Fruit fly (Drosophila melanogaster): ENCODE data around the gene Zcchc7.

The Zcchc7 gene

dm6 chr3L:16885042-16885441 lies 39.9 kb downstream of the Zcchc7 start:
- TF ChIP-seq CG8478 (optimal IDR thresholded peaks at IDR 0.05): no peak
- no peak for TF ChIP-seq EcR (GFP tag; optimal IDR thresholded peaks at IDR 0.05)
- no peak for TF ChIP-seq psq (optimal IDR thresholded peaks at IDR 0.05)
- TF ChIP-seq Dll (optimal IDR thresholded peaks at IDR 0.05): no peak
- TF ChIP-seq usp (GFP tag; optimal IDR thresholded peaks at IDR 0.05): no peak
- no peak for TF ChIP-seq pan (optimal IDR thresholded peaks at IDR 0.05)

dm6 chr3L:16886179-16886930 lies 41.2 kb downstream of the Zcchc7 start:
- no peak for TF ChIP-seq usp (GFP tag; optimal IDR thresholded peaks at IDR 0.05)
- TF ChIP-seq psq (optimal IDR thresholded peaks at IDR 0.05): no peak
- TF ChIP-seq CG8478 (optimal IDR thresholded peaks at IDR 0.05): no peak
- no peak for TF ChIP-seq EcR (GFP tag; optimal IDR thresholded peaks at IDR 0.05)
- no peak for TF ChIP-seq Dll (optimal IDR thresholded peaks at IDR 0.05)
- no peak for TF ChIP-seq pan (optimal IDR thresholded peaks at IDR 0.05)

- TF ChIP-seq psq (optimal IDR thresholded peaks at IDR 0.05) (no peak), usp (GFP tag; optimal IDR thresholded peaks at IDR 0.05) (no peak), pan (optimal IDR thresholded peaks at IDR 0.05) (no peak), EcR (GFP tag; optimal IDR thresholded peaks at IDR 0.05) (no peak), Dll (optimal IDR thresholded peaks at IDR 0.05) (no peak), CG8478 (optimal IDR thresholded peaks at IDR 0.05) (no peak)
Observed at dm6 chr3L:16887272-16887671, 42.1 kb downstream of the Zcchc7 start.

DNA sequence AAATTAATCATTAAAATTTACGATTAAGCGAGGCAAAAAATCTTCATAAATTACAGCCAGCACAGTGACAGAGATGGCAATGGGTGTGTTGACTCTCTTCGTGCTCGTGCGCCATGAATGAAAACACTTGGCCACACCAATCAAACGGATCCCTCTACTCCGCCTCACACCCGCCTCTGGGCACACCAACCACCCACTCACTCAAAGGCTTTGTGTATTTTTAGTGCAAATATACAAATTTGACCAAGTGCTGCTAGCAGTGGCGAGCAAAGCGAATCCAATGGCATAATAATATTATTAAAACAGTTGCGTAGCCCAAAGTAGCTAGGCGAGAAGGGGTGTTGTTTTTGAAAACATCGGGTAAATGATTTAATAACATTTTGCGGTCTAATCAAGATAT lies 44.4 kb downstream of the Zcchc7 start:
- no peak for TF ChIP-seq CG8478 (optimal IDR thresholded peaks at IDR 0.05)
- no peak for TF ChIP-seq usp (GFP tag; optimal IDR thresholded peaks at IDR 0.05)
- TF ChIP-seq psq (optimal IDR thresholded peaks at IDR 0.05): no peak
- TF ChIP-seq pan (optimal IDR thresholded peaks at IDR 0.05): no peak
- no peak for TF ChIP-seq EcR (GFP tag; optimal IDR thresholded peaks at IDR 0.05)
- no peak for TF ChIP-seq Dll (optimal IDR thresholded peaks at IDR 0.05)

DNA sequence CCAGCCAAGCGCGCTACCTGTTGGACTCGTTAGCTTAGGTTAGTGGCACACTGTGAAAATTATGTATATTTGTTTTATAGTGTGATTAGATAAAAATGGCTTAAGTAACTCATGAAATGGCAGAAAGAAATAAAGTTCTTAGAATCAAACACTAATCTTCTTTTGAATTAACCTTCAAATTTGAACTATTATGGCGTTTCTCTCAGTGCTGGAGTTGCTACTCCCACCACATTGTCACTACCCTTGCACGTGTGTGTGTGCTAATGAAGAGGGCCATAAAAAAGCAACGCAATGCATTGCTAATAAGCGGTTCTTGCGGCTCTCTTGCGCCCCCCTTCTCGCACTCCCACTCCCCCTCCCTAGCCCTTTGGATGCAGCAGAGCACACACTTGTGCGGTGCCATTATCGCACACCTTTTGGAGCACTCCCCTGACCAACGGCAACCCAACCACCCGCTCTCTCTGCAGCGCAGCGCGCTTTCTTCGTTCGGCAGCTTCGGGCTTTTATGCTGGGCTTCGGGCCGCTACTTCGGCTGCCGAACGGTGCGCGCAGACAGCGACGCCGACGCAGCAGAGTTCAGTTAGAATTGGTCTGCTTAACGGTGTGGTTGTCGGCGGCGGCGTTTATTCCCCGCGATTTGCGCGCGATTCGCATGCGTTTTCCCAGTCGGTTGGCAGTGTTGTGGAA lies 45.6 kb downstream of the Zcchc7 start:
- TF ChIP-seq Dll (optimal IDR thresholded peaks at IDR 0.05) (peak; percentile 82), psq (optimal IDR thresholded peaks at IDR 0.05) (no peak)

- no peak for TF ChIP-seq EcR (GFP tag; optimal IDR thresholded peaks at IDR 0.05)
- TF ChIP-seq psq (optimal IDR thresholded peaks at IDR 0.05): no peak
- TF ChIP-seq Dll (optimal IDR thresholded peaks at IDR 0.05): no peak
- no peak for TF ChIP-seq CG8478 (optimal IDR thresholded peaks at IDR 0.05)
- TF ChIP-seq usp (GFP tag; optimal IDR thresholded peaks at IDR 0.05): no peak
- TF ChIP-seq pan (optimal IDR thresholded peaks at IDR 0.05): no peak
Observed at dm6 chr3L:16891914-16892313, 46.7 kb downstream of the Zcchc7 start.

DNA sequence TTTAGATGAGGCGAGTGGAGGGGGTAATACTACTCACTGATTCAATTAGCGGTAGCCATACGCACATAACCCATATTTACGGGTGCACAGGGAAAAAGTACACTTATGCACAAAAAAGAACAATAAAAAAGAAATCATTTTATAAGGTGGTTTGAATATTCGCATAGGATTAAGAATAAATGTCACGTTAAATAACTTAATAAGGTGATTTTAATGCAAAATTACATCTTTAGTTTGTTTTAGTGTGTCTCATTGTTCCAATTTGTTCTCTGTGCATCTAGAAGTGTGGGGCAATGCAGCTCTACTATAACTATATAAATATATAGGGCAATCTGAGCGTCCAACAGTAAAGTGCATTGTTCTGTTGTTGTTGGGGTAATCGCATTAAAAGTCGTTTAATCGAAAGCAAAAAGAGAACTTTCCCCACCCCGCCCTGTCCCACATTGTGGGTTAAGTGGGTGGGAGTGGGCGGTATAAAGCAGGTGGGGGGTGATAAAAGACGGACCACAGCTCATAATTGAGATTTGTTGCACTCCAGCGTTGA lies 47.6 kb downstream of the Zcchc7 start:
- no peak for TF ChIP-seq CG8478 (optimal IDR thresholded peaks at IDR 0.05)

DNA sequence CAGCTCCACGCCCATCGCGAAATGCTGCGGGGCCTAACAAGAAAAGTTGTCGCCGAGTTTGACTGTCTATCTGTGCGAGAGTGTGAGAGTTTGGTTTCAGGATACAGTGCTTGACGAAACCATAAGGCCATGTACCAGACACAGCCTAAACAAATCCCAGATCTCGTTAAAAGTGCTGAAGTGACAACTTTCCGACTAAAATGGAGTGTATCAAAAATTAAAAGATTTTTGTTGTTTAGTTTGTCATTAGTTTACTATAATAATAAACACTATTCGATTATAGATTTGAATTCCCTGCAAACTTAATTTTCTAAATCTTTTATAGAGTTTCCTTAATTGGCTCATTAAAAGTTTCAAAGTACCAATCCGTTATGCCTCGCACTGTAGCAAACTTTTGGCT lies 48.5 kb downstream of the Zcchc7 start:
- TF ChIP-seq usp (GFP tag; optimal IDR thresholded peaks at IDR 0.05) (no peak), CG8478 (optimal IDR thresholded peaks at IDR 0.05) (no peak), Dll (optimal IDR thresholded peaks at IDR 0.05) (no peak), EcR (GFP tag; optimal IDR thresholded peaks at IDR 0.05) (no peak), psq (optimal IDR thresholded peaks at IDR 0.05) (no peak), pan (optimal IDR thresholded peaks at IDR 0.05) (no peak)

dm6 chr3L:16896408-16896807 lies 51.2 kb downstream of the Zcchc7 start:
- no peak for TF ChIP-seq EcR (GFP tag; optimal IDR thresholded peaks at IDR 0.05)
- no peak for TF ChIP-seq psq (optimal IDR thresholded peaks at IDR 0.05)
- TF ChIP-seq Dll (optimal IDR thresholded peaks at IDR 0.05): no peak
- no peak for TF ChIP-seq CG8478 (optimal IDR thresholded peaks at IDR 0.05)
- no peak for TF ChIP-seq usp (GFP tag; optimal IDR thresholded peaks at IDR 0.05)
- no peak for TF ChIP-seq pan (optimal IDR thresholded peaks at IDR 0.05)

Data from whole organism.